Worm (Caenorhabditis elegans) whole organism, L3 larva: ENCODE measurements around the gene C27D8.4.
"Not testable (repeated sequence)": the region's sequence is repeated elsewhere in the genome, so short reads cannot be mapped to it uniquely, and the experiment has no call there.

Experiments
- R02D3.7 ChIP-seq: fragments of 150-350 bp; optimal IDR thresholded peaks from 2 replicates; lab custom pipeline; 2014; ENCODE audit warnings: missing biosample characterization, missing genetic modification characterization
- aly-2 ChIP-seq: fragments of 150-350 bp; optimal IDR thresholded peaks from 2 replicates; lab custom pipeline; 2014; ENCODE audit warnings: missing biosample characterization, missing genetic modification characterization
- ama-1 ChIP-seq: fragments of 150-350 bp; optimal IDR thresholded peaks from 2 replicates; lab custom pipeline; 2018
- ceh-28 ChIP-seq: fragments of 150-350 bp; optimal IDR thresholded peaks from 2 replicates; lab custom pipeline; 2014; ENCODE audit warnings: missing biosample characterization, missing genetic modification reagents, missing genetic modification characterization
- ceh-82 ChIP-seq: fragments of 150-350 bp; optimal IDR thresholded peaks from 2 replicates; lab custom pipeline; 2014; ENCODE audit warnings: missing biosample characterization, missing genetic modification characterization
- ceh-9 ChIP-seq: sonication (generic microtip); optimal IDR thresholded peaks from 2 replicates; lab custom pipeline; 2018; ENCODE audit warnings: missing biosample characterization, missing genetic modification characterization
- daf-12 ChIP-seq: fragments of 150-350 bp; optimal IDR thresholded peaks from 2 replicates; lab custom pipeline; 2014; ENCODE audit warnings: missing biosample characterization, missing genetic modification reagents, missing genetic modification characterization
- egl-5 ChIP-seq: fragments of 150-350 bp; optimal IDR thresholded peaks from 2 replicates; lab custom pipeline; 2017; ENCODE audit warnings: missing biosample characterization, missing genetic modification reagents, missing genetic modification characterization, inconsistent platforms
- elt-2 ChIP-seq: sonication (generic microtip); optimal IDR thresholded peaks from 2 replicates; lab custom pipeline; 2016; ENCODE audit warnings: missing genetic modification reagents, mild to moderate bottlenecking, missing genetic modification characterization, missing compliant biosample characterization
- elt-3 ChIP-seq, 3 experiments: fragments of 150-350 bp in 1 of 3; sonication (generic microtip) in 2 of 3; optimal IDR thresholded peaks; 2 replicates in 2 of 3; 4 replicates in 1 of 3; lab custom pipeline; 2014 to 2017; ENCODE audit warnings: missing biosample characterization in 3 of 3, missing genetic modification characterization in 3 of 3
- eor-1 ChIP-seq, 2 experiments: fragments of 150-350 bp; optimal IDR thresholded peaks; 2 replicates each; lab custom pipeline; 2014 to 2018; ENCODE audit warnings: missing biosample characterization in 2 of 2, missing genetic modification characterization in 2 of 2
- fkh-10 ChIP-seq: sonication (generic microtip); optimal IDR thresholded peaks from 2 replicates; lab custom pipeline; 2017; ENCODE audit warnings: missing biosample characterization, missing genetic modification reagents, missing genetic modification characterization
- fkh-2 ChIP-seq: fragments of 150-350 bp; optimal IDR thresholded peaks from 2 replicates; lab custom pipeline; 2014; ENCODE audit warnings: missing biosample characterization, missing genetic modification reagents, missing genetic modification characterization
- fos-1 ChIP-seq: fragments of 150-350 bp; optimal IDR thresholded peaks from 2 replicates; lab custom pipeline; 2014; ENCODE audit warnings: missing biosample characterization, missing genetic modification characterization
- jun-1 ChIP-seq: fragments of 150-350 bp; optimal IDR thresholded peaks from 2 replicates; lab custom pipeline; 2014; ENCODE audit warnings: missing biosample characterization, missing genetic modification reagents, missing genetic modification characterization
- lin-15B ChIP-seq: fragments of 150-350 bp; optimal IDR thresholded peaks from 2 replicates; lab custom pipeline; 2014; ENCODE audit warnings: missing biosample characterization, missing genetic modification characterization
- lin-39 ChIP-seq: fragments of 150-350 bp; optimal IDR thresholded peaks from 2 replicates; lab custom pipeline; 2018; ENCODE audit warnings: missing biosample characterization, missing genetic modification reagents, missing genetic modification characterization
- lsy-12 ChIP-seq: sonication (generic microtip); optimal IDR thresholded peaks from 2 replicates; lab custom pipeline; 2016; ENCODE audit warnings: mild to moderate bottlenecking, missing genetic modification characterization, missing compliant biosample characterization
- mdl-1 ChIP-seq: fragments of 150-350 bp; optimal IDR thresholded peaks from 2 replicates; lab custom pipeline; 2014; ENCODE audit warnings: missing biosample characterization, missing genetic modification characterization
- mml-1 ChIP-seq: fragments of 150-350 bp; sonication (generic microtip); optimal IDR thresholded peaks from 3 replicates; lab custom pipeline; 2014; ENCODE audit warnings: missing biosample characterization, missing genetic modification characterization
- nfya-1 ChIP-seq: sonication (generic microtip); optimal IDR thresholded peaks from 2 replicates; lab custom pipeline; 2017; ENCODE audit warnings: missing genetic modification characterization, mild to moderate bottlenecking, missing compliant biosample characterization, antibody characterized with exemption, moderate library complexity; ENCODE audit not compliant: insufficient read depth
- nhr-11 ChIP-seq: fragments of 150-350 bp; optimal IDR thresholded peaks from 2 replicates; lab custom pipeline; 2014; ENCODE audit warnings: missing biosample characterization, missing genetic modification characterization
- nhr-12 ChIP-seq: fragments of 150-350 bp; optimal IDR thresholded peaks from 2 replicates; lab custom pipeline; 2014; ENCODE audit warnings: missing biosample characterization, missing genetic modification characterization
- nhr-25 ChIP-seq: sonication (generic microtip); optimal IDR thresholded peaks from 2 replicates; lab custom pipeline; 2017; ENCODE audit warnings: missing biosample characterization, missing genetic modification characterization
- nhr-43 ChIP-seq: sonication (generic microtip); optimal IDR thresholded peaks from 2 replicates; lab custom pipeline; 2016; ENCODE audit warnings: mild to moderate bottlenecking, missing genetic modification characterization, missing compliant biosample characterization; ENCODE audit not compliant: poor library complexity, severe bottlenecking
- nhr-67 ChIP-seq: fragments of 150-350 bp; optimal IDR thresholded peaks from 2 replicates; lab custom pipeline; 2014; ENCODE audit warnings: missing biosample characterization, missing genetic modification characterization
- nhr-77 ChIP-seq: fragments of 150-350 bp; optimal IDR thresholded peaks from 2 replicates; lab custom pipeline; 2014; ENCODE audit warnings: missing biosample characterization, missing genetic modification characterization
- pha-4 ChIP-seq: fragments of 150-350 bp; optimal IDR thresholded peaks from 2 replicates; lab custom pipeline; 2014; ENCODE audit warnings: missing biosample characterization, missing genetic modification reagents, missing genetic modification characterization
- sea-2 ChIP-seq: fragments of 150-350 bp; sonication (generic microtip); optimal IDR thresholded peaks from 4 replicates; lab custom pipeline; 2014; ENCODE audit warnings: missing biosample characterization, missing genetic modification reagents, missing genetic modification characterization
- snpc-4 ChIP-seq: fragments of 150-350 bp; optimal IDR thresholded peaks from 2 replicates; lab custom pipeline; 2014; ENCODE audit warnings: missing biosample characterization, missing genetic modification characterization
- tbx-2 ChIP-seq: sonication (generic microtip); optimal IDR thresholded peaks from 2 replicates; lab custom pipeline; 2016; ENCODE audit warnings: mild to moderate bottlenecking, missing genetic modification characterization, missing compliant biosample characterization
- unc-62 ChIP-seq: fragments of 150-350 bp; sonication (generic microtip); optimal IDR thresholded peaks from 4 replicates; lab custom pipeline; 2014; ENCODE audit warnings: missing biosample characterization, missing genetic modification reagents, missing genetic modification characterization
- zag-1 ChIP-seq: fragments of 150-350 bp; optimal IDR thresholded peaks from 2 replicates; lab custom pipeline; 2014; ENCODE audit warnings: missing biosample characterization, missing genetic modification characterization
- ztf-11 ChIP-seq: fragments of 150-350 bp; optimal IDR thresholded peaks from 2 replicates; lab custom pipeline; 2014; ENCODE audit warnings: missing biosample characterization, missing genetic modification characterization
- ztf-4 ChIP-seq: fragments of 150-350 bp; optimal IDR thresholded peaks from 2 replicates; lab custom pipeline; 2014; ENCODE audit warnings: missing biosample characterization, missing genetic modification characterization

Gene C27D8.4

DNA sequence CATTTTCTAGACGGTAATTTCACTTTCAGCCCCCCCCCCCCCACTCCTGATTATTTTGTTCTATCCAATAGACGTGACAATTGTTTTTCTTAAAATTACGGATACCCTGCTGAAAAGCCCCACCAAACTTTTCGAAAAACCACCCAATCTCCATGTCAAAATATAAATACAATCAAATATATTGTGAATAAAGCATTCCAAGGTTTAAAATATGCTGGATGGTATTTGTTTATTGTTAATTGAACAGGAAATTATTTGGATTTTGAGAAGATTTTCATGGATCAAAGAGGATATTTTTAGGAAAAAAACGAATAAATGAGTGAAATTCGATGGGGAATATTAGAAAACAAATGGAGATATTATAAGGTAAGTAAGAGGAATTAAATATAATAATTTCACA lies at the start of gene C27D8.4:
C27D8.4 (plus strand) TSS at position 301 of the 400 bp plus-strand sequence.
- TF ChIP-seq ceh-82 (tag; lab: Kevin White, UChicago) (no peak), elt-2 (tag; lab: Kevin White, UChicago) (no peak), nhr-43 (tag; lab: Kevin White, UChicago) (no peak), mml-1 (tag; lab: Kevin White, UChicago) (no peak), nhr-67 (tag; lab: Kevin White, UChicago) (no peak), ztf-11 (tag; lab: Kevin White, UChicago) (no peak), jun-1 (no peak), lin-39 (tag; lab: Kevin White, UChicago) (no peak), nhr-25 (tag; lab: Kevin White, UChicago) (no peak), mdl-1 (tag; lab: Kevin White, UChicago) (no peak), elt-3 (tag; optimal IDR thresholded peaks at IDR 0.05; lab: Kevin White, UChicago) (no peak), egl-5 (tag; lab: Kevin White, UChicago) (no peak), R02D3.7 (tag; lab: Kevin White, UChicago) (no peak), eor-1 (tag; optimal IDR thresholded peaks at IDR 0.05; lab: Kevin White, UChicago) (no peak), unc-62 (no peak)

DNA sequence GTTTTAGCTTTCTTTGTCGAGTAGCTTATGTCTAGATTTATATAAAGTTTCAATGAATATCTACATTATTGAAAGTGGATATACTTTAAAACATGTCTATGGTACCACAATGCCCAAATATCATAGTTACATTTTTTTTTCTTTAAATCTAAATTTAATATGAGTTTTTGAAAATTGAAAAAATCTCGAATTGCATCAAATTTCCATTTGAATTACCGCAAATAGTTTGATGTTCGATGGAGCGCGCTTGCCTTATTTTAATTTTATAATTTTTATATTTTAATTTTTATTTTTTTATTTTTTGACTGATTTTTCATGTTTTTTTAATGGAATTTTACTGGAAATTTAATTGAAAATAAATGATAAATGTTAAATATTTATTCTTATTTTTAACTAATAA lies 29.2 kb upstream of the C27D8.4 start, which contains the start of gene T23B5.4:
T23B5.4 (plus strand) TSS at position 301 of the 400 bp plus-strand sequence.
- TF ChIP-seq nfya-1 (tag; lab: Kevin White, UChicago) (no peak), lsy-12 (no peak), fkh-2 (tag; lab: Kevin White, UChicago) (no peak), mdl-1 (tag; lab: Kevin White, UChicago) (no peak), fkh-10 (GFP tag; lab: Kevin White, UChicago) (no peak)

DNA sequence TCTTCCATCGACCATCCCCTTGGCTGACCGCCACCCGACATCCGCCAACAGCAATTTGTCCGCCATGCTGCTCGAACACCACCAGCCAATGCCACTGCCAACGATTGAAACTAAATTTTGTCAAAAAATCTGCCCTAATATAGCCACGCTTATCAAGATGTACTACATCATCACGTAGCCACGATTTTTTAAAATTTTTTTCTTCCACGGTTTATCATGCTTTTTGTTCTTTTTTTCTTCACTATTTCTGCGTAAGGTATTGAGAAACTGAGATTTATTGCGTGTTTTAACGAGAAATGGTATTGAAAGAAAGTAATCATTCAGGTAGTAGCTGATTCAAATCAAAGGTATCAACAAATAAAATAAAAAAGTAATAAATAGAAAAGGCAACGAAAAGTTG lies 26.8 kb upstream of the C27D8.4 start, which contains the start of gene T23B5.6:
T23B5.6 (minus strand) TSS at position 101 of the 400 bp plus-strand sequence.
- TF ChIP-seq lsy-12; fkh-2 (tag; lab: Kevin White, UChicago); R02D3.7 (tag; lab: Kevin White, UChicago): not testable (repeated sequence)

DNA sequence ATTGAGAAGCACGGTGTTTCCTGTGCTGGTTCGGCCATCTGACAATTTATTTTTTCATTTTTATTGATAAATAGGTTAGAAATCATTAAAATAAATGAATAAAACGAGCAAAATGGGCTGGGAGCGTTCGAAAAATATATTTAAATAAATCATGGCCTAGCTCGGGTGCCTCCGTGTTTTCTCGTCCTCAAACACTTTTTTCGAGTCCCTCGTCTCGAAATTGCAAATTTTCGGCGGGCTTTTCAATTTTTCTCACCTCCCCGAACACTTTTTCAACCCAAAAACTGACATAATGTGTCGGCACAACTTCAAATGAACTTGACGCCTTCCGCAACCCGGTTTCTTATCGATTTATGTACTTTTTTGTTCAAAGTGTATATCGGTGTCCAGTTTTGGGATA lies 19.6 kb upstream of the C27D8.4 start, which contains the start of gene prmt-9:
prmt-9 (minus strand) TSS at position 38 of the 400 bp plus-strand sequence.
- TF ChIP-seq tbx-2 (no peak), zag-1 (tag; lab: Kevin White, UChicago) (no peak), elt-2 (tag; lab: Kevin White, UChicago) (no peak), nhr-11 (tag; lab: Kevin White, UChicago) (no peak), nfya-1 (tag; lab: Kevin White, UChicago) (peak; percentile 36), lin-39 (tag; lab: Kevin White, UChicago) (peak; percentile 36), mml-1 (tag; lab: Kevin White, UChicago) (no peak), unc-62 (no peak), ceh-9 (tag; lab: Kevin White, UChicago) (no peak), aly-2 (tag; lab: Kevin White, UChicago) (no peak), snpc-4 (tag; lab: Kevin White, UChicago) (no peak), fkh-2 (tag; lab: Kevin White, UChicago) (no peak), ztf-4 (tag; lab: Kevin White, UChicago) (no peak), nhr-12 (tag; lab: Kevin White, UChicago) (no peak), ztf-11 (tag; lab: Kevin White, UChicago) (no peak), ama-1 (no peak), nhr-67 (tag; lab: Kevin White, UChicago) (no peak), eor-1 (tag; optimal IDR thresholded peaks at IDR 0.05; lab: Kevin White, UChicago) (no peak), pha-4 (tag; lab: Kevin White, UChicago) (no peak), daf-12 (no peak), lin-15B (peak; percentile 54)

DNA sequence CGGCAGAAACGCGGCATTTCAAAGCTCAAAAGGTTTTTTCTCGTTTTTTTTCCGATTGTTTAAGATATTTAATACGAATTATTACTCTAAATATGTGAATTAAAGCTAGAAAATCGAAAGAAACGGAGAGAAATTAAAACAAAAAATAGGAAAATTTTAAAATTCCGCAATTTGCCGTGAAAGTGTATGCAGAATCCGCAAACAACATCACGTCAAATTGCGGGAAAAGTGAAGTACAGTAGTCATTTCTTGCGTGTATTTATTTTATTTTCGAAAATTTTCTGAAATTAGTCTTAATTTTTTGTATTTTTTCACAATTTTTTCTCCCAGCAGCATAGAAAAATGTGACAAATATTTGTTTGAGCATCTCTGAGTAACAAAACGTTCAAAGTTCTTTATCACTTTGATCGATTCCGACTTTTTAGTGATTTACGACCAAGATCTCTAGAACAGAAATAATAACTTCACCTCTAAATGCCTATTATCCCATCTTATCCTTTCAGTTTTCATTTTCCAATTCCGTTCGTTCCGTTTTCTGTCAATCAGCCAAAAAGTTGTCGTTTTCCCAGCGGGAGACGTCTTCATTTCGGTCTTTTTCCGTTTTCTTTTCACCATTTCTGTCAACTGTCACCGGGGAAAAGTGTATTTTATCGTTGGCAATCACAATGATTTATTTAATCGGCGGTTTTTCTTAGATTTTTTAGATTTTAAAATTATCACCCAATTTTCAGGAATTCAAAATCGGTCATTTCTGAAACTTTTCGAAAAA lies 18.9 kb upstream of the C27D8.4 start:
- TF ChIP-seq lsy-12 (no peak), tbx-2 (no peak), ceh-28 (tag; lab: Kevin White, UChicago) (no peak), fos-1 (tag; lab: Kevin White, UChicago) (no peak), sea-2 (GFP tag; lab: Kevin White, UChicago) (no peak), ceh-9 (tag; lab: Kevin White, UChicago) (no peak), ceh-82 (tag; lab: Kevin White, UChicago) (no peak), elt-2 (tag; lab: Kevin White, UChicago) (no peak), daf-12 (no peak), fkh-2 (tag; lab: Kevin White, UChicago) (no peak), nhr-25 (tag; lab: Kevin White, UChicago) (no peak), nhr-77 (tag; lab: Kevin White, UChicago) (no peak), nhr-11 (tag; lab: Kevin White, UChicago) (no peak), jun-1 (no peak), eor-1 (tag; optimal IDR thresholded peaks at IDR 0.05; lab: Kevin White, UChicago) (no peak), nhr-67 (tag; lab: Kevin White, UChicago) (no peak), elt-3 (tag; optimal IDR thresholded peaks at IDR 0.05; lab: Kevin White, UChicago) (no peak), ztf-11 (tag; lab: Kevin White, UChicago) (no peak)
